Fruit fly (Drosophila melanogaster): ENCODE measurements around the gene fig.
A peak's percentile ranks its signal among the peaks of the same experiment; 100 is the strongest.

Gene fig

DNA sequence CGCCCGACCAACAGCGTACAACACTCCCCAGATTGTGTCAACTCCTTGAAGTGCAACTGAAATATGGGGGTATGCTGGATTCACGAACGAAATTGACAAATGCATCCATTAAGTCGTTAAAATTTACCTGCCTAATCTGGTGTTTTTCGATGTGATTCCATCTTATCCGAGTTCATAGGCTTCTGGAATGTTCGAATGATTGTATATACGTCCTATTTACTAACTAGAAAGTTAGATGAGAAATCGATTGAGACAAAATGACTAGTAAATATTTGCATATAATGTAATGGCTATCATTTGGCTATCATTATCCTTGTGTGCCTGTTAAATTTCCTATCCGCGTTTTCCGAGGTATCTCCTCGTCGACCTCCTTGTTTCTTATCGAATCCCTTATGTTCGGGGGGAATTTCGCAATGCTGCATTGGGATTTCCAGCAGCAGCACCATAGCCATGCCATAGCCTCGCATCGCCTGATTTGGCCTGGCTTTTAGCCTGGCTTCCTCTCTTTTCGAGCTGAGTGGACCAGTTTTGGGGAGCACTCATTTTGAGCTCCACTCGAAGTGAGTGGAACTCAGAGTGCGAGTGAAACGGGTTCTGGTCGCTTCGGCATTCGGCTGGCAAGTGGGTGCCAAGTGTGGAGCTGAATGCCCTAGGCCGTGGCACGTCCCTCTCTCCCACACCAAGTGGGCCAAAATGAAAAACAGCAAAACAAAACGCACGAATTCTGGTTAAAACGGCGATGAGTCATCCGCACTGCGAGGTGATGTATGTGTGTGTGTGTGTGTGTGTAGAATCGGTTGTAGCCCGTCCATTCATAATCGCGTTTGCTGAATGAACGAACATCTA lies 1.9 kb downstream of the fig start:
- TF ChIP-seq brk (GFP tag; optimal IDR thresholded peaks at IDR 0.05), result peak; percentile 0
- TF ChIP-seq GATAd (GFP tag; optimal IDR thresholded peaks at IDR 0.05), result no peak
- TF ChIP-seq rgr (GFP tag; optimal IDR thresholded peaks at IDR 0.05), result peak; percentile 41
- peak; percentile 49 for TF ChIP-seq Jra (GFP tag; optimal IDR thresholded peaks at IDR 0.05)
- TF ChIP-seq lola (GFP tag; optimal IDR thresholded peaks at IDR 0.05), result no peak
- TF ChIP-seq br (GFP tag; optimal IDR thresholded peaks at IDR 0.05), result peak; percentile 53
- peak; percentile 29 for TF ChIP-seq OdsH (GFP tag; optimal IDR thresholded peaks at IDR 0.05)
- peak; percentile 17 for TF ChIP-seq Sp1 (GFP tag; optimal IDR thresholded peaks at IDR 0.05)
- TF ChIP-seq Dfd (GFP tag; optimal IDR thresholded peaks at IDR 0.05), result peak; percentile 57
- peak; percentile 86 for TF ChIP-seq woc (GFP tag; optimal IDR thresholded peaks at IDR 0.05)
- TF ChIP-seq pan (optimal IDR thresholded peaks at IDR 0.05), result peak; percentile 38
- peak in 1 of 2 experiments; percentile 45 for TF ChIP-seq foxo (GFP tag; optimal IDR thresholded peaks at IDR 0.05)
- peak; percentile 28 for TF ChIP-seq HLH106 (tag; optimal IDR thresholded peaks at IDR 0.05)
- TF ChIP-seq Dif (GFP tag; optimal IDR thresholded peaks at IDR 0.05; ENCODE audit: partially characterized antibody), result no peak
- no peak for TF ChIP-seq Rel (GFP tag; optimal IDR thresholded peaks at IDR 0.05)
- TF ChIP-seq Rel (tag; optimal IDR thresholded peaks at IDR 0.05), result peak; percentile 83
- TF ChIP-seq dl (GFP tag; optimal IDR thresholded peaks at IDR 0.05; ENCODE audit: insufficient read depth in 1 of 2, partially characterized antibody in 2 of 2), result no peak
- TF ChIP-seq ey (GFP tag; optimal IDR thresholded peaks at IDR 0.05), result peak; percentile 39
- peak; percentile 34 for TF ChIP-seq psq (GFP tag; optimal IDR thresholded peaks at IDR 0.05)
- TF ChIP-seq dmrt93B (GFP tag; optimal IDR thresholded peaks at IDR 0.05), result peak; percentile 14
- peak; percentile 54 for TF ChIP-seq fru (GFP tag; optimal IDR thresholded peaks at IDR 0.05)
- no peak for TF ChIP-seq Hr83 (GFP tag; optimal IDR thresholded peaks at IDR 0.05; ENCODE audit: poor library complexity, severe bottlenecking)
- peak; percentile 33 for TF ChIP-seq h (GFP tag; optimal IDR thresholded peaks at IDR 0.05)

DNA sequence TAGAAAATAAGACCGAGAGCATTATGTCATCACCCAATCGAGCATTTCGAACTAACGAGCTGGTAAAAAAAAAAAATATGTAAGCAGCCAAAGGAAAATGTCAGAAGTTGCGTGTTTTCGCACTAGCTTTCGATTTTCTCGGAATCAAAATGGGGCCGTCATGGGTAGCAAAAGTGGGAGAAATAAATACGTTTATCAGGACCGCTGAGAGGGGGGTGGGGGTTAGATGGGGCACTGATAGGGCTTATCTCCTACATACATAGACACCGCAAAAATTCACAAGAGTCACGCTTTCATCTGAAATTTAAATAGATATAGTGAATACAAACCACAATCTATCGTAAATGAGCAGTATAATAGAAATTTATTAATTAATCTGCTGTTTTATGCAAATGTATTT lies 3.0 kb downstream of the fig start:
- TF ChIP-seq CrebA (GFP tag; optimal IDR thresholded peaks at IDR 0.05; ENCODE audit: borderline replicate concordance) (no peak), dl (GFP tag; optimal IDR thresholded peaks at IDR 0.05; ENCODE audit: insufficient read depth in 1 of 2, partially characterized antibody in 2 of 2) (no peak), dmrt93B (GFP tag; optimal IDR thresholded peaks at IDR 0.05) (no peak), Dif (GFP tag; optimal IDR thresholded peaks at IDR 0.05; ENCODE audit: partially characterized antibody) (no peak), Hr83 (GFP tag; optimal IDR thresholded peaks at IDR 0.05; ENCODE audit: poor library complexity, severe bottlenecking) (no peak), N (GFP tag; optimal IDR thresholded peaks at IDR 0.05) (no peak), Hnf4 (GFP tag; optimal IDR thresholded peaks at IDR 0.05) (no peak), psq (GFP tag; optimal IDR thresholded peaks at IDR 0.05) (no peak), Mio (GFP tag; optimal IDR thresholded peaks at IDR 0.05) (no peak), sv (GFP tag; optimal IDR thresholded peaks at IDR 0.05) (no peak), HLH106 (tag; optimal IDR thresholded peaks at IDR 0.05) (no peak), ey (GFP tag; optimal IDR thresholded peaks at IDR 0.05) (no peak), br (GFP tag; optimal IDR thresholded peaks at IDR 0.05) (no peak), dsf (GFP tag; optimal IDR thresholded peaks at IDR 0.05; ENCODE audit: borderline replicate concordance) (no peak), Rel (GFP tag; optimal IDR thresholded peaks at IDR 0.05) (no peak), Rel (tag; optimal IDR thresholded peaks at IDR 0.05) (no peak), lola (GFP tag; optimal IDR thresholded peaks at IDR 0.05) (no peak), jim (GFP tag; optimal IDR thresholded peaks at IDR 0.05) (no peak), CG9705 (GFP tag; optimal IDR thresholded peaks at IDR 0.05) (no peak), pan (optimal IDR thresholded peaks at IDR 0.05) (no peak), Jra (GFP tag; optimal IDR thresholded peaks at IDR 0.05) (no peak)

DNA sequence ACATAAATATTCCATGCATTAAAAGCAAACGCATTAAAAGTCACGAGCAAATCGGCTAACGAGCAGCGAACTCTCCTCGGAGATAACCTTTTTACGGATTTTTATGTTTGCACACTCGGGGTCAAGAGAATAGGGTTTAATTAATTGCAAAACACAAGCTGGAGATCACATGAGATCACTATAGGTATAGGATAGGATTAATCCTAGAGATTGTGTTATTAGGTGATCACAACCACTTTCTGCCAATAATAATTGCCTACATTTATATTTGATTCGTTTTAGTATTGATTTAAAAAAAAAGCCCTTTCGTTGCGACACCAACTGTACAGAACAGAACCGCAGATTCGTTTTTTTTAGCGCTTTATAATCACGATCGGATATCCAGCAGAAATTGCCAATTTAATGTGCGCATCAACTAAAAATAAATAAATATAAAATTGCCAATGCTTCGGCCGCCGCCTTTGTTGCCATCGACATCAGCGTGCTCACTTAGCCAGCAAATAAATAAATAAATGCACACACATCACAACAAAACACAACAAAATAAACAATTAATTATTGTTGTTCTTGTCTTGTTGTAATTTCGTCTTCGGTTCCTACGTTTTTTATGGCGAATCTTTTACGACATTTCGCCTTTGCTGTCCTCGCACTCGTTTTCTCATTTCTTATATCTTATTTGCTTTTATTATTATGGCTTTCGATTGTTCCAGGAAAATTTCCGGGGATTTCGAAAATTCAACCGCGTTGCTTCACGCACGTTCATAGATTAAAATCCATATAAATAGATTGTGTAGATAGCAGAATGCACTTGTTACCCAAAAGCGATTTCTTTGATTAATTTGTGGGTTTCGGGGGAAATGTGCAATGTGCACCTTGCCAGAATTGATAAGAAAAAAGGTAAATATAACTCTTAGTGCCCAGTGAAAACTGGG lies 4.2 kb downstream of the fig start:
- no peak for TF ChIP-seq br (GFP tag; optimal IDR thresholded peaks at IDR 0.05)
- TF ChIP-seq Rel (GFP tag; optimal IDR thresholded peaks at IDR 0.05), result no peak
- peak; percentile 98 for TF ChIP-seq Rel (tag; optimal IDR thresholded peaks at IDR 0.05)
- TF ChIP-seq foxo (GFP tag; optimal IDR thresholded peaks at IDR 0.05), result peak in 1 of 2 experiments; percentile 9
- no peak for TF ChIP-seq lola (GFP tag; optimal IDR thresholded peaks at IDR 0.05)
- peak; percentile 63 for TF ChIP-seq h (GFP tag; optimal IDR thresholded peaks at IDR 0.05)

All from whole organism, wandering third instar larva.